Fruit fly (Drosophila melanogaster) whole organism, prepupa: ENCODE data around the gene trol.
A peak's percentile ranks its signal among the peaks of the same experiment; 100 is the strongest.

ENCODE experiments used
- CG15336 ChIP-seq: fragments of 200-800 bp; sonication (Bioruptor generic); IDR thresholded peaks from 2 replicates; pipeline ENCODE4 v1.3.6; 2022; ENCODE audit warnings: missing biosample characterization, missing genetic modification characterization
- cyc ChIP-seq: fragments of 200-800 bp; sonication (Bioruptor generic); optimal IDR thresholded peaks from 3 replicates; lab custom pipeline; 2016; ENCODE audit warnings: missing biosample characterization, missing genetic modification characterization

- TF ChIP-seq cyc (GFP tag; lab: Kevin White, UChicago) (peak; percentile 97), CG15336 (GFP tag; lab: Robert Waterston, UW) (peak; percentile 95)
Observed at dm6 chrX:2589446-2590038, 44.3 kb upstream of the trol start.
